Fruit fly (Drosophila melanogaster) S2 (cell line): ENCODE measurements around the gene Nhe3.

Experiments used
- CG8478 ChIP-seq: fragments of >200 bp; optimal IDR thresholded peaks from 2 replicates; lab custom pipeline; 2018
- CTCF ChIP-seq, 2 experiments: fragments of >200 bp; optimal IDR thresholded peaks; 2 replicates each; lab custom pipeline; 2018

DNA sequence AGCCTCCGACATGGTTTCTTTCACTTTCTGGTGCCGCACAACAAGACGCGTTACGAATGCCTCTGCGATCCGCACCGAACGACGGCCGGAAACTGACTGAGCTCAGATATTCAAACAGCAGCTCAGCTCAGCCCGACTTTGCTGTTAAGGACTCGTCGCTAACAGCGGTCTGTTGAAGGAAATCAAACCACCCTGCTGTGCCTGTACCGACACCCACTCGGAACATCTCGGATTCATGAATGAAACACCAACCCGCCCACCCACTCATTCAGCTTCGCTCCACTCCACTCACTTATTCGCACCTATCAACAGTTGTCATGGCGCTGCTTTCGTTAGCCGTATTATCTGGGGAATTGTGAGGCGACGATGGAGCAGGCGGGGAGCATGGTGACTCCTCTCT lies 51.9 kb downstream of the Nhe3 start, which contains the start of gene Oatp26F:
- TF ChIP-seq CTCF (optimal IDR thresholded peaks at IDR 0.05; lab: Kevin White, UChicago) = no peak
- TF ChIP-seq CG8478 (lab: Kevin White, UChicago) = no peak
